Fruit fly (Drosophila melanogaster) whole organism, wandering third instar larva: ENCODE results near the gene ChAT.

Source experiments
- Dif ChIP-seq: fragments of 200-275, 200-300 bp; sonication (Bioruptor generic); optimal IDR thresholded peaks from 2 replicates; lab custom pipeline; 2018; ENCODE audit warnings: missing biosample characterization, missing genetic modification characterization; ENCODE audit not compliant: partially characterized antibody
- GATAd ChIP-seq: sonication (Bioruptor generic); optimal IDR thresholded peaks from 2 replicates; lab custom pipeline; 2016; ENCODE audit warnings: missing biosample characterization, missing genetic modification characterization
- OdsH ChIP-seq: fragments of 200-800 bp; sonication (Bioruptor generic); optimal IDR thresholded peaks from 2 replicates; lab custom pipeline; 2016; ENCODE audit warnings: missing biosample characterization, mild to moderate bottlenecking, missing genetic modification characterization
- fru ChIP-seq: fragments of 200-800 bp; sonication (Bioruptor generic); optimal IDR thresholded peaks from 3 replicates; lab custom pipeline; 2016; ENCODE audit warnings: missing biosample characterization, mild to moderate bottlenecking, missing genetic modification characterization
- pan ChIP-seq: fragments of >200 bp; optimal IDR thresholded peaks from 2 replicates; lab custom pipeline; 2017
- psq ChIP-seq: fragments of 200-800 bp; sonication (Bioruptor generic); optimal IDR thresholded peaks from 3 replicates; lab custom pipeline; 2017; ENCODE audit warnings: missing biosample characterization, mild to moderate bottlenecking, missing genetic modification characterization, moderate library complexity
- sage ChIP-seq: fragments of 200-800 bp; sonication (Bioruptor generic); optimal IDR thresholded peaks from 2 replicates; lab custom pipeline; 2016; ENCODE audit warnings: missing biosample characterization, mild to moderate bottlenecking, missing genetic modification characterization
- usp ChIP-seq: fragments of >200 bp; optimal IDR thresholded peaks from 2 replicates; lab custom pipeline; 2017; ENCODE audit warnings: missing biosample characterization, missing genetic modification characterization

- TF ChIP-seq OdsH (GFP tag; lab: Kevin White, UChicago): no peak
- TF ChIP-seq pan (lab: Kevin White, UChicago): no peak
- TF ChIP-seq psq (GFP tag; lab: Kevin White, UChicago): no peak
- no peak for TF ChIP-seq fru
- no peak for TF ChIP-seq Dif
- no peak for TF ChIP-seq sage (GFP tag; lab: Kevin White, UChicago)
- TF ChIP-seq GATAd (GFP tag; lab: Kevin White, UChicago): no peak
- no peak for TF ChIP-seq usp (GFP tag; lab: Kevin White, UChicago)
Measured at dm6 chr3R:18706289-18706688, 988 bp downstream of the ChAT start.
